Fruit fly (Drosophila melanogaster): Measurements from ENCODE around the gene CG12498.

Gene CG12498

DNA sequence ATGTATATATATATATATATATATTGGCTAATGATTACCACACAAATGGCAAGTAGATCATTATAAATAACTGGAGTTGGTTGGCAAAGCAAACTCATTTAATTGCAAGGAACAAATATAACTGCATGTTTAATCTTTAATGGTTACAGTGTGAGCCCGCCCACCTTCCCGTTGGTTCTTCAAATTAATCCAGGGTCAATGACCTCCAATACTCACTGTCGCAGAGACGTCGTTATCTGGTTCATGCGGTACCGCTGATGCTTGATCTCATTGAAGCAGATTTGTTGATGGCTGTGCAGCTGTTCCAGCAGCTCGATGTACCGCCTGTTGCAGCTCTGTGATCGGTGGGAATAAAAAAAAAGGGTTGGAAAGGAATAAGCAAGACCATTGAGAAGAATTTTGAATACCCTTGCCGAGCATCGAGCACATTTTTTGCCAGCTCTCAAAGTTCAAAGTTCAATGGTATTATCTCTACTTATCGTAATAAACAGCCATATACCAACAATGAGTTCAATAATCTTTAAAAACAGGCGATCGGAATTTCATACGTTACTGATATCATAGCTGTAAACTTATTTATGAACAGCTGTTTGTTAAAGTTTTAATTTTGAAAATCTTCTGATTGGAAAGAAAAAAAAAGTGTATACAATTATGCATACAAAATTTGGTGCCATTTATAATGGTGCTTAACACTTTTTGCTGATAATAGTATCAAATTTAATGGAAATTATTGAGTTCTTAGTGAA is 21.2 kb upstream of the CG12498 start:
- TF ChIP-seq Hr96 (GFP tag; optimal IDR thresholded peaks at IDR 0.05), result no peak
- no peak for TF ChIP-seq kay (GFP tag; ENCODE audit: borderline replicate concordance)
- no peak for TF ChIP-seq bab1 (GFP tag; optimal IDR thresholded peaks at IDR 0.05)
- no peak for TF ChIP-seq CG12768 (GFP tag; optimal IDR thresholded peaks at IDR 0.05)
- no peak for TF ChIP-seq cic (GFP tag; optimal IDR thresholded peaks at IDR 0.05)
- TF ChIP-seq CG5204 (GFP tag; optimal IDR thresholded peaks at IDR 0.05), result no peak
- TF ChIP-seq ovo (GFP tag; optimal IDR thresholded peaks at IDR 0.05), result no peak
- TF ChIP-seq Clk (GFP tag; optimal IDR thresholded peaks at IDR 0.05), result no peak
- TF ChIP-seq cnc (optimal IDR thresholded peaks at IDR 0.05), result no peak
- TF ChIP-seq CG7101 (tag; optimal IDR thresholded peaks at IDR 0.05), result no peak
- TF ChIP-seq Mnt (GFP tag; optimal IDR thresholded peaks at IDR 0.05), result no peak
- TF ChIP-seq CG33017 (tag; optimal IDR thresholded peaks at IDR 0.05), result no peak
- TF ChIP-seq tj (GFP tag; optimal IDR thresholded peaks at IDR 0.05), result no peak
- no peak for TF ChIP-seq CG14711 (tag; optimal IDR thresholded peaks at IDR 0.05)

DNA sequence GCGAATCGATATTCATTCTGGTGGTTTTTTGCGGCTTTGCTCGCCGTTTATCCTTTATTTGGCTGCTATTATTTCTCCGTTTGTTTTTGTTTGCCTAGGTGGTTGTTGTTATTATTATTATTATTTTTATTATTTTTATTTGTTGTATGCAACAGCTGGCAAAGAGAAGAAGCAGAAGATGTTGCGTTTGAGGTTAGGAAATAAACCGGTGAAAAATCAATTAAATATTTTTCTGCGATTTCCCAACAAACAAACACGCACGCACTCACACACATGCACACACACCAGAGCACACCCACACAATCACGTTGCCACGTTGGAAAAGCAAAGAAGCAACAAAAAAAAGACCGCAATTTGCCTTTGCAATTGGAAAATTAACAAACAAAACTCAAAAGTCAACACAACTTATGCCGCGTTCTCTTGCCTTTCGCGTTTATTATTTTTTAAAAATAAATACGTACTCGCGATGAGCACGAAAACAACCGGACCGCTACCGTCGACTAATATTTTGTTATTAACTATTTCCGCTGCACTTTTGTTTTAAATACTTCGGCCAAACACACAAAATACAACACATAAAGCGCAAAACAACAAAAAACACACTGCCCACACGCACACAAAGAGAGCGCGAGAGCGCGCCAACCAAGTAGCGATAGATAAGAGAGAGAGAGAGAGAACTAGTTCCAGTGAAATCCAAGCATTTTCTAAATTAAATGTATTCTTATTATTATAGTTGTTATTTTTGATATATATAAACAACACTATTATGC is 20.2 kb upstream of the CG12498 start:
- TF ChIP-seq CG12768 (GFP tag; optimal IDR thresholded peaks at IDR 0.05) (no peak), bab1 (GFP tag; optimal IDR thresholded peaks at IDR 0.05) (no peak), tj (GFP tag; optimal IDR thresholded peaks at IDR 0.05) (peak; percentile 20), Clk (GFP tag; optimal IDR thresholded peaks at IDR 0.05) (no peak)

dm6 chrX:2790055-2790617 is 19.5 kb upstream of the CG12498 start, which contains the start of gene CG32795:
Gene CG32795, minus strand, starts transcription at chrX:2790567.
- no peak for TF ChIP-seq ovo (GFP tag; optimal IDR thresholded peaks at IDR 0.05)
- no peak for TF ChIP-seq bab1 (GFP tag; optimal IDR thresholded peaks at IDR 0.05)
- peak; percentile 6 for TF ChIP-seq pad (GFP tag; optimal IDR thresholded peaks at IDR 0.05)
- peak; percentile 14 for TF ChIP-seq Mnt (GFP tag; optimal IDR thresholded peaks at IDR 0.05)
- TF ChIP-seq CG7045 (GFP tag; optimal IDR thresholded peaks at IDR 0.05), result no peak
- TF ChIP-seq kay (GFP tag; ENCODE audit: borderline replicate concordance), result peak; percentile 91
- TF ChIP-seq Hr96 (GFP tag; optimal IDR thresholded peaks at IDR 0.05), result no peak
- TF ChIP-seq CG14711 (tag; optimal IDR thresholded peaks at IDR 0.05), result peak; percentile 30
- TF ChIP-seq CG11617 (GFP tag; optimal IDR thresholded peaks at IDR 0.05), result peak; percentile 42

DNA sequence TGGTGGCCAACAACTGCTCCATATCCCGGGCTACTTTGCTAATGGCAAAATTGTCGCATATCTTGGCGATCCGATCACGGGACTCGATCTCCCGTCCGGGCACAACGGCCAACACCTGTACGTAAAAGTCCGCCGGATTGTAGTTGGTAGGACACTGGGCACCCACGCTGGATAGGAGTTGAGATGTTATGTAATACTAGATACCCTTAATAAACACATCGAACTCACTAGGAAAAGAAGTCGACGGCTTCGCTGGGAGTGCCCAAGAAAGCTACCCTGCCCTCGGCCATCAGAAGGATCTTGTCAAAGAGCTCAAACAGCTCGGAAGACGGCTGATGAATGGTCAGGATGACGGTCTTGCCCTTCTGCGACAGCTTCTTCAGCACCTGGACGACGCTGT is 17.8 kb upstream of the CG12498 start:
- TF ChIP-seq CG12768 (GFP tag; optimal IDR thresholded peaks at IDR 0.05), result no peak

DNA sequence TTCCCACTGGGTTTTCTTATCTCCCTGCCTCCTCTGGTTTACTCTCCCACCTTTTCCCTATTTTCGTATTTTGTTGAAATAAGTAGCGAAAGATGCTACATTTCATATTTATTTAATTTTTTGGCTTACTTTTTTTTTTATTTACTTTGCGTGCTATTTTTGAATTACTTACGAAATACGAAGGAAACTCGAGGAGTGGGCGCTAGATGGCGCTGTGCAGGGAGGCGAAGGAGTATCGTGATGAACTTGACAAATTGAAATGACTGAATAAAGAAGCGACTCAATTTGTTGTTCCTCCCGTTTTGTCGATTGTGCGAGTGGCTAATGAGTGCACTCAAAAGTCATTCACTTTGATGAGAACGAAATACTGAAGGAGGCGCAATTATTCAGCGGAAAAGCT is 14.8 kb upstream of the CG12498 start:
- no peak for TF ChIP-seq cnc (optimal IDR thresholded peaks at IDR 0.05)
- TF ChIP-seq Crg-1 (GFP tag; optimal IDR thresholded peaks at IDR 0.05), result no peak
- no peak for TF ChIP-seq CG7045 (GFP tag; optimal IDR thresholded peaks at IDR 0.05)
- TF ChIP-seq CG1620 (GFP tag; optimal IDR thresholded peaks at IDR 0.05), result no peak
- TF ChIP-seq bab1 (GFP tag; optimal IDR thresholded peaks at IDR 0.05), result no peak
- TF ChIP-seq CG7101 (tag; optimal IDR thresholded peaks at IDR 0.05), result no peak

dm6 chrX:2796345-2797256 is 13.1 kb upstream of the CG12498 start, which contains the start of gene w:
Gene w, minus strand, starts transcription at chrX:2796466.
- TF ChIP-seq pad (GFP tag; optimal IDR thresholded peaks at IDR 0.05) (peak; percentile 1), CG33017 (tag; optimal IDR thresholded peaks at IDR 0.05) (no peak), CG14711 (tag; optimal IDR thresholded peaks at IDR 0.05) (peak; percentile 26)

DNA sequence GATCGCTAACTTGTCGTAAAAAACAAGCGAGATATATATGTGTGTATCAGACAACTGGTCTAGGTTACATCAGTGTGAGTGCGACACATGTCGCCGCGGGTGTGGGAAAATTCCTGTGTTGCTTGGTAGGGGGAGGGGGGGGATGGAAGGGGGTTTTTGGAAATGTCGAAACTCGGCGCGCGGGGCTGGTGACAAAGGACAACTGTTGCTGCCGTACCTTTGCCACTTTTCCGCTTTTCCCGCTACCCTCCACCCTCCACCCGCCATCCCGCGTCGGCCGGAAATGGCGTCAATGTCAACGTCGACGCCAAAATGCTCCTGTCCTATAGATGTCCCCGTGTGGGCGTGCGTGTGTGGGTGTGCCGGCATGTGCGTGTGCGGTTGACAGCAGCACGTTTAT is 6.7 kb upstream of the CG12498 start:
- TF ChIP-seq CG7045 (GFP tag; optimal IDR thresholded peaks at IDR 0.05) (no peak), cic (GFP tag; optimal IDR thresholded peaks at IDR 0.05) (no peak), CG7101 (tag; optimal IDR thresholded peaks at IDR 0.05) (no peak), Crg-1 (GFP tag; optimal IDR thresholded peaks at IDR 0.05) (no peak)

Measured in whole organism, adult.